Worm (Caenorhabditis elegans) whole organism, mixed stage, embryonic: ENCODE measurements around the gene clec-172.

Source experiments
- M03D4.4 ChIP-seq: sonication (generic microtip); optimal IDR thresholded peaks from 2 replicates; lab custom pipeline; 2017; ENCODE audit warnings: mild to moderate bottlenecking, missing genetic modification characterization, missing compliant biosample characterization
- bed-3 ChIP-seq: fragments of 200-800 bp; sonication (Bioruptor generic); optimal IDR thresholded peaks from 3 replicates; lab custom pipeline; 2018; ENCODE audit warnings: mild to moderate bottlenecking, missing genetic modification characterization, moderate library complexity, missing compliant biosample characterization
- blmp-1 ChIP-seq: fragments of 150-350 bp; optimal IDR thresholded peaks from 2 replicates; lab custom pipeline; 2014; ENCODE audit warnings: missing biosample characterization, missing genetic modification characterization
- ceh-39 ChIP-seq: fragments of 150-350 bp; optimal IDR thresholded peaks from 2 replicates; lab custom pipeline; 2014; ENCODE audit warnings: missing biosample characterization, missing genetic modification characterization
- ceh-83 ChIP-seq: fragments of 200-800 bp; sonication (Bioruptor generic); optimal IDR thresholded peaks from 2 replicates; lab custom pipeline; 2018; ENCODE audit warnings: mild to moderate bottlenecking, missing genetic modification characterization, missing compliant biosample characterization
- cnd-1 ChIP-seq: fragments of 200-800 bp; sonication (Bioruptor generic); optimal IDR thresholded peaks from 2 replicates; lab custom pipeline; 2018; ENCODE audit warnings: mild to moderate bottlenecking, missing genetic modification characterization, missing compliant biosample characterization
- drap-1 ChIP-seq: fragments of 200-800 bp; sonication (Bioruptor generic); optimal IDR thresholded peaks from 3 replicates; lab custom pipeline; 2018; ENCODE audit warnings: mild to moderate bottlenecking, missing genetic modification characterization, missing compliant biosample characterization
- elt-1 ChIP-seq: sonication (generic microtip); optimal IDR thresholded peaks from 2 replicates; lab custom pipeline; 2017; ENCODE audit warnings: missing genetic modification characterization, mild to moderate bottlenecking, missing compliant biosample characterization, antibody characterized with exemption, moderate library complexity, borderline replicate concordance; ENCODE audit not compliant: insufficient read depth
- elt-3 ChIP-seq: fragments of 150-350 bp; optimal IDR thresholded peaks from 2 replicates; lab custom pipeline; 2014; ENCODE audit warnings: missing biosample characterization, missing genetic modification characterization
- hlh-1 ChIP-seq: fragments of 150-350 bp; optimal IDR thresholded peaks from 2 replicates; lab custom pipeline; 2014; ENCODE audit warnings: missing biosample characterization, missing genetic modification reagents, missing genetic modification characterization
- lin-13 ChIP-seq: fragments of 150-350 bp; optimal IDR thresholded peaks from 2 replicates; lab custom pipeline; 2014; ENCODE audit warnings: missing biosample characterization, missing genetic modification characterization
- lin-32 ChIP-seq: fragments of 200-800 bp; sonication (Bioruptor generic); optimal IDR thresholded peaks from 2 replicates; lab custom pipeline; 2018; ENCODE audit warnings: mild to moderate bottlenecking, missing genetic modification characterization, missing compliant biosample characterization
- lsy-2 ChIP-seq: fragments of 150-350 bp; optimal IDR thresholded peaks from 2 replicates; lab custom pipeline; 2014; ENCODE audit warnings: missing biosample characterization, missing genetic modification characterization
- mab-5 ChIP-seq: fragments of 150-350 bp; optimal IDR thresholded peaks from 2 replicates; lab custom pipeline; 2014; ENCODE audit warnings: missing biosample characterization, missing genetic modification characterization
- mep-1 ChIP-seq: fragments of 150-350 bp; optimal IDR thresholded peaks from 2 replicates; lab custom pipeline; 2017; ENCODE audit warnings: missing biosample characterization, missing genetic modification reagents, missing genetic modification characterization, inconsistent platforms
- mls-2 ChIP-seq: sonication (generic microtip); optimal IDR thresholded peaks from 2 replicates; lab custom pipeline; 2016; ENCODE audit warnings: mild to moderate bottlenecking, missing genetic modification characterization, moderate library complexity, missing compliant biosample characterization
- nhr-237 ChIP-seq: fragments of 150-350 bp; optimal IDR thresholded peaks from 2 replicates; lab custom pipeline; 2014; ENCODE audit warnings: missing biosample characterization, missing genetic modification characterization
- nhr-28 ChIP-seq: fragments of 150-350 bp; optimal IDR thresholded peaks from 2 replicates; lab custom pipeline; 2014; ENCODE audit warnings: missing biosample characterization, missing genetic modification characterization
- nhr-76 ChIP-seq: sonication (generic microtip); optimal IDR thresholded peaks from 2 replicates; lab custom pipeline; 2017; ENCODE audit warnings: missing biosample characterization, missing genetic modification characterization
- sem-2 ChIP-seq: fragments of 200-800 bp; sonication (Bioruptor generic); optimal IDR thresholded peaks from 2 replicates; lab custom pipeline; 2018; ENCODE audit warnings: mild to moderate bottlenecking, missing genetic modification characterization, missing compliant biosample characterization
- snpc-4 ChIP-seq: fragments of 150-350 bp; optimal IDR thresholded peaks from 2 replicates; lab custom pipeline; 2014; ENCODE audit warnings: missing biosample characterization, missing genetic modification characterization
- tbx-8 ChIP-seq: fragments of 200-800 bp; sonication (Bioruptor generic); optimal IDR thresholded peaks from 2 replicates; lab custom pipeline; 2018; ENCODE audit warnings: mild to moderate bottlenecking, missing genetic modification characterization, moderate library complexity, missing compliant biosample characterization
- unc-120 ChIP-seq: sonication (generic microtip); optimal IDR thresholded peaks from 2 replicates; lab custom pipeline; 2017; ENCODE audit warnings: missing genetic modification characterization, missing compliant biosample characterization; ENCODE audit not compliant: poor library complexity, severe bottlenecking
- unc-39 ChIP-seq: fragments of 150-350 bp; optimal IDR thresholded peaks from 2 replicates; lab custom pipeline; 2014; ENCODE audit warnings: missing biosample characterization, missing genetic modification characterization
- unc-62 ChIP-seq: fragments of 150-350 bp; optimal IDR thresholded peaks from 2 replicates; lab custom pipeline; 2014; ENCODE audit warnings: missing biosample characterization, missing genetic modification reagents, missing genetic modification characterization
- zip-8 ChIP-seq: fragments of 150-350 bp; optimal IDR thresholded peaks from 2 replicates; lab custom pipeline; 2014; ENCODE audit warnings: missing biosample characterization, missing genetic modification characterization
- ztf-11 ChIP-seq: fragments of 150-350 bp; optimal IDR thresholded peaks from 2 replicates; lab custom pipeline; 2014; ENCODE audit warnings: missing biosample characterization, missing genetic modification characterization

clec-172 gene

DNA sequence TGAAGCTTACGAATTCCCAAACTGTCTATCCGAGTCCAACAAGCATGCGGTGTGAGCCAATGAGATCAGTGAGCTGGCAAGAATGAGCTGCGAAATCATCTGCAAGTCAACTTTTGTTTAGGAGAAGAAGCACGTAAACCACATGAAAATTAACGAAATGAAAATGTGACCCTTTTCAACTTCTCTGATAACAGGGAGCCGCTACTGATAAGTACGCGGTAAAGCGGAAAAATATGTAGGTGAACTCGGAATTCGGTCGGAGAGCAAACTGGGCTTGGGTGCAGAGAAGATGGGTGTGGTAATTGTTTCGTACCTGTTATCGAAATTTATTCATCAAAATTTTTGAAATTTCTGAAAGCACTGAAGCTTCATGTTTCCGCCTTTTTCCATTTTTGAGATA, at the start of gene clec-172:
Gene clec-172 (minus strand): TSS at position 101 of the 400 bp plus-strand sequence.
- no peak for TF ChIP-seq elt-1 (tag; lab: Kevin White, UChicago)
- TF ChIP-seq nhr-237 (tag; lab: Kevin White, UChicago), result no peak
- TF ChIP-seq elt-3 (tag; lab: Kevin White, UChicago), result no peak
- no peak for TF ChIP-seq unc-39 (tag; lab: Kevin White, UChicago)
- no peak for TF ChIP-seq lin-13
- no peak for TF ChIP-seq mep-1
- no peak for TF ChIP-seq unc-62 (GFP tag; lab: Kevin White, UChicago)
- no peak for TF ChIP-seq mls-2
- no peak for TF ChIP-seq sem-2 (GFP tag; lab: Kevin White, UChicago)
- no peak for TF ChIP-seq ceh-39
- TF ChIP-seq bed-3 (GFP tag; lab: Kevin White, UChicago), result no peak
- TF ChIP-seq ztf-11 (tag; lab: Kevin White, UChicago), result no peak
- TF ChIP-seq snpc-4, result no peak
- no peak for TF ChIP-seq nhr-28
- no peak for TF ChIP-seq nhr-76 (tag; lab: Kevin White, UChicago)
- no peak for TF ChIP-seq lin-32 (GFP tag; lab: Kevin White, UChicago)
- TF ChIP-seq tbx-8, result no peak
- no peak for TF ChIP-seq unc-120 (tag; lab: Kevin White, UChicago)
- TF ChIP-seq, all 35 proteins: peak for 0

DNA sequence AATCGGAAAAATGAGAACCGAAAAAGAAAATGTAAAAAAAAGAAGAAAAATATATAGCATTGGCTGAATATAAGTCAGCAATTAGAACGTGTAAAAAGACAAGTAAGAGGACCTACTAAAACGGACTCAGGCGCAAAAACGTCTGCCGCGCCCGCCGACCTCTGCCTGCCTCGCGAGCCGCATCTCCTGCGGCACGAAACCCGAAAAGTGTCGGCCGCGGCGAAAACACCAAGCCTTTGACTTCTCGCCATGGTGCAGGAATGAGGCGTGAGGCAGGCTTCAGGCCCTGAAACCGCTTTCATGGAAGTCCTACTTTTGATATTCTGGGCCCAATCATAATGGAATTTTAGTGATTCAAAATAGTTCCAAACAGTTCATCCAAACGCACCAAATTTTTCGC, 49.3 kb upstream of the clec-172 start:
- TF ChIP-seq hlh-1 (tag; lab: Kevin White, UChicago), result no peak
- TF ChIP-seq mab-5 (tag; lab: Kevin White, UChicago), result no peak
- TF ChIP-seq lsy-2, result no peak
- no peak for TF ChIP-seq elt-1 (tag; lab: Kevin White, UChicago)
- no peak for TF ChIP-seq nhr-76 (tag; lab: Kevin White, UChicago)

DNA sequence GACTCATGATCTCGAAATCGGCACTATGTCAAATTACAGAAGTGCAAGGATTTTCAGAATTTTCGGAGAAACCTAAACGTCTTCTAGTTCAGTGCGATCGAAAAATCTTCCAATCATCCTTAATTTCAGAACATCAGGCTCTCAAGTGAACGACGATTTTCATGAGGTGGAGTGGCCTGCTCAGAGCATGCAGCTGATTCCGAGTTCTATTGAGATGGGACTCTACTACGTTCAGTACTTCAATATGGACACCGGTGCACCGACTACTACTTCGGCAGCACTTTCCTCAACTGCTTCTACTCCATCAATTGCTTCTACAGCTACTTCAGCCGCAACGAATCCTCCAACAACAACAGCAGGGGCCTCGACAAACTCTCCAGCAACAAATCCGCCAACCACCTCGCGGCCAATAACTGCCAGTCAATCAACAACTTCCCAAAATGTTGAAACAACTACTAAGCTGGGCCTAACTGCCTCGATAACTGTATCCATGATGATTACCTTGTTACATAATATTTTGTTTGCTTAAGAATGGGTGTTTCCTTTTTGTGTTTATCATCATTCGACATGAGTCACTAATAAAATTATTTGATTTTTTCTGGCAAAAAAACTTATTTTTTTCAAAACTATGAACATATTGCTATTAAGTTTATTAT, 47.2 kb upstream of the clec-172 start, which contains the start of gene Y41D4B.15:
Gene Y41D4B.15 (plus strand): TSS at position 606 of the 656 bp plus-strand sequence.
- no peak for TF ChIP-seq lsy-2
- TF ChIP-seq lin-32 (GFP tag; lab: Kevin White, UChicago), result no peak
- no peak for TF ChIP-seq nhr-76 (tag; lab: Kevin White, UChicago)
- TF ChIP-seq drap-1 (GFP tag; lab: Kevin White, UChicago), result no peak
- no peak for TF ChIP-seq unc-62 (GFP tag; lab: Kevin White, UChicago)
- no peak for TF ChIP-seq elt-1 (tag; lab: Kevin White, UChicago)
- no peak for TF ChIP-seq cnd-1
- TF ChIP-seq snpc-4, result no peak

DNA sequence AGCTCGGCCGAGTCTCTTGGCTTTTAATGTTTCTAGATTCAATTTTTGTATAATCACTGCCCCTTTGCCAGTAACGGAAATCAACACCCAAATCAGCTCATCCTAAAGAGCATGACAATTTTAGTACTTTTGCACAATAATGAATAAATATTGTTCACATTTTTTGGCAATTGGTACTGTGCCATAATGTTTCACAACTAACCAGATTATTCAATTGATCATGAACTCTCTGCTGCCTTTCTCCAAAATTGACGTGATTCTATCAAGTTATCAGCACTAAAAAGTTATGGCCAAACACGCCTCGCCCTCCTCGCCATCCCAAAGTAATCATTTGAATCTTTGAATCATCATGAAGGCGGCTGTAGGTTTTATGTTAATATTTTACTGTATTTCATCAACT, 45.5 kb upstream of the clec-172 start, which contains the start of gene hpo-6:
Gene hpo-6 (plus strand): TSS at position 301 of the 400 bp plus-strand sequence.
- TF ChIP-seq tbx-8 (no peak), sem-2 (GFP tag; lab: Kevin White, UChicago) (no peak), elt-1 (tag; lab: Kevin White, UChicago) (no peak), ztf-11 (tag; lab: Kevin White, UChicago) (no peak), mep-1 (no peak), unc-62 (GFP tag; lab: Kevin White, UChicago) (no peak), mls-2 (no peak), hlh-1 (tag; lab: Kevin White, UChicago) (no peak), nhr-237 (tag; lab: Kevin White, UChicago) (no peak), zip-8 (tag; lab: Kevin White, UChicago) (no peak), lsy-2 (no peak), nhr-76 (tag; lab: Kevin White, UChicago) (no peak), drap-1 (GFP tag; lab: Kevin White, UChicago) (no peak), unc-39 (tag; lab: Kevin White, UChicago) (no peak)

DNA sequence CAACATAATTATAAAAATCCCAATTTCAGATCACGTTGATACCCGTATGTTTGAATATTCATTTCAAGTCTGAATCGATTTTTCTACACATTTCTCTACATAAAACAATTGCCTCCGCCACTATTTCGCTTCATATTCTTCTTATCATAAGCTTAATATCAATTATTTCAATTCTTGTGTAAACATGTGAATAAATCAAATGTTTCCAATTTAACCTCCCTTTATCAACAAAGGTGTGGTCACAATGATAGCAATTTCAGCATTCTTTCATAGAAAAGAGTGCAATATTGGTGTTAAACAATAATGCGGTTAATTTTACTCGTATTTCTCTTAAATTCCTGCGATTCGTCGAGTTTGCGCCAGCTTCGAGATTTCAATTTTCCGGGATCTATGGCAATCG, 43.5 kb upstream of the clec-172 start, which contains the start of gene Y41D4B.17:
Gene Y41D4B.17 (plus strand): TSS at position 174 of the 400 bp plus-strand sequence.
- TF ChIP-seq lsy-2 (no peak), bed-3 (GFP tag; lab: Kevin White, UChicago) (no peak), unc-62 (GFP tag; lab: Kevin White, UChicago) (no peak), nhr-76 (tag; lab: Kevin White, UChicago) (no peak), cnd-1 (no peak), ceh-83 (GFP tag; lab: Kevin White, UChicago) (no peak), mep-1 (no peak), ceh-39 (no peak), ztf-11 (tag; lab: Kevin White, UChicago) (no peak), M03D4.4 (tag; lab: Kevin White, UChicago) (no peak), nhr-28 (no peak), unc-39 (tag; lab: Kevin White, UChicago) (no peak), blmp-1 (no peak)
